Fruit fly (Drosophila melanogaster) whole organism, embryonic: Measurements from ENCODE around the gene Vps29.

Experiments used
- ATbp ChIP-seq: fragments of 200-800 bp; sonication (Bioruptor generic); optimal IDR thresholded peaks from 2 replicates; lab custom pipeline; 2017; ENCODE audit warnings: missing biosample characterization, mild to moderate bottlenecking, missing genetic modification characterization, missing genetic modification reagents
- Atf-2 ChIP-seq: fragments of 200-800 bp; sonication (Bioruptor generic); optimal IDR thresholded peaks from 2 replicates; lab custom pipeline; 2016; ENCODE audit warnings: missing biosample characterization, missing genetic modification characterization
- Bdp1 ChIP-seq: fragments of 200-800 bp; sonication (Bioruptor generic); optimal IDR thresholded peaks from 3 replicates; lab custom pipeline; 2016; ENCODE audit warnings: missing biosample characterization, missing genetic modification characterization
- Bteb2 ChIP-seq: fragments of 200-800 bp; sonication (Bioruptor generic); optimal IDR thresholded peaks from 2 replicates; lab custom pipeline; 2016; ENCODE audit warnings: missing biosample characterization, missing genetic modification characterization
- CG10147 ChIP-seq: fragments of 200-800 bp; sonication (Bioruptor generic); optimal IDR thresholded peaks from 2 replicates; lab custom pipeline; 2019; ENCODE audit warnings: missing biosample characterization, mild to moderate bottlenecking, missing genetic modification characterization, moderate library complexity
- CG10209 ChIP-seq: fragments of 200-800 bp; sonication (Bioruptor generic); optimal IDR thresholded peaks from 3 replicates; lab custom pipeline; 2017; ENCODE audit warnings: missing biosample characterization, mild to moderate bottlenecking, missing genetic modification characterization, missing genetic modification reagents
- CG1024 ChIP-seq: fragments of 200-800 bp; sonication (Bioruptor generic); IDR thresholded peaks from 2 replicates; pipeline ENCODE4 v1.3.6; 2022; ENCODE audit warnings: missing biosample characterization, missing genetic modification characterization
- CG11723 ChIP-seq: fragments of 200-800 bp; sonication (Bioruptor generic); optimal IDR thresholded peaks from 2 replicates; lab custom pipeline; 2017; ENCODE audit warnings: missing biosample characterization, mild to moderate bottlenecking, missing genetic modification characterization
- CG12104 ChIP-seq: fragments of 200-800 bp; sonication (Bioruptor generic); optimal IDR thresholded peaks from 3 replicates; lab custom pipeline; 2016; ENCODE audit warnings: missing biosample characterization, missing genetic modification characterization
- CG13624 ChIP-seq: fragments of 200-800 bp; sonication (Bioruptor generic); optimal IDR thresholded peaks from 2 replicates; lab custom pipeline; 2016; ENCODE audit warnings: missing biosample characterization, missing genetic modification characterization
- CG13775 ChIP-seq: fragments of 200-800 bp; sonication (Bioruptor generic); optimal IDR thresholded peaks from 3 replicates; lab custom pipeline; 2017; ENCODE audit warnings: missing biosample characterization, mild to moderate bottlenecking, missing genetic modification characterization
- CG15479 ChIP-seq: fragments of 200-800 bp; sonication (Bioruptor generic); optimal IDR thresholded peaks from 3 replicates; lab custom pipeline; 2019; ENCODE audit warnings: missing biosample characterization, mild to moderate bottlenecking, missing genetic modification characterization, moderate library complexity
- CG1647 ChIP-seq: fragments of 200-800 bp; sonication (Bioruptor generic); optimal IDR thresholded peaks from 3 replicates; lab custom pipeline; 2016; ENCODE audit warnings: missing biosample characterization, missing genetic modification characterization
- CG1832 ChIP-seq: fragments of 200-800 bp; sonication (Bioruptor generic); optimal IDR thresholded peaks from 2 replicates; lab custom pipeline; 2017; ENCODE audit warnings: missing biosample characterization, mild to moderate bottlenecking, missing genetic modification characterization, inconsistent platforms
- CG2116 ChIP-seq: fragments of 200-800 bp; sonication (Bioruptor generic); optimal IDR thresholded peaks from 3 replicates; lab custom pipeline; 2018; ENCODE audit warnings: missing biosample characterization, mild to moderate bottlenecking, missing genetic modification characterization
- CG4424 ChIP-seq: fragments of 200-800 bp; sonication (Bioruptor generic); optimal IDR thresholded peaks from 3 replicates; lab custom pipeline; 2016; ENCODE audit warnings: missing biosample characterization, missing genetic modification characterization
- CG6654 ChIP-seq: fragments of 200-800 bp; sonication (Bioruptor generic); optimal IDR thresholded peaks from 2 replicates; lab custom pipeline; 2017; ENCODE audit warnings: missing biosample characterization, mild to moderate bottlenecking, missing genetic modification characterization
- CG6854 ChIP-seq: fragments of 200-800 bp; sonication (Bioruptor generic); optimal IDR thresholded peaks from 3 replicates; lab custom pipeline; 2017; ENCODE audit warnings: missing biosample characterization, mild to moderate bottlenecking, missing genetic modification characterization
- CG7271 ChIP-seq: fragments of 200-800 bp; sonication (Bioruptor generic); optimal IDR thresholded peaks from 2 replicates; lab custom pipeline; 2018; ENCODE audit warnings: missing biosample characterization, mild to moderate bottlenecking, missing genetic modification characterization, moderate library complexity
- CG8281 ChIP-seq: fragments of 200-800 bp; sonication (Bioruptor generic); optimal IDR thresholded peaks from 2 replicates; lab custom pipeline; 2018; ENCODE audit warnings: missing biosample characterization, mild to moderate bottlenecking, missing genetic modification characterization, moderate library complexity
- CG8290 ChIP-seq, 3 experiments: fragments of 200-800 bp; sonication (Bioruptor generic); optimal IDR thresholded peaks; 2 replicates each; lab custom pipeline; 2016 to 2019; ENCODE audit warnings: missing biosample characterization in 3 of 3, missing genetic modification characterization in 3 of 3, mild to moderate bottlenecking in 2 of 3, moderate library complexity in 1 of 3
- CG8944 ChIP-seq: fragments of 200-800 bp; sonication (Bioruptor generic); optimal IDR thresholded peaks from 3 replicates; lab custom pipeline; 2016; ENCODE audit warnings: missing biosample characterization, missing genetic modification characterization
- CG9797 ChIP-seq: fragments of 200-800 bp; sonication (Bioruptor generic); optimal IDR thresholded peaks from 3 replicates; lab custom pipeline; 2018; ENCODE audit warnings: missing biosample characterization, mild to moderate bottlenecking, missing genetic modification characterization
- D19A ChIP-seq: fragments of 200-800 bp; optimal IDR thresholded peaks from 3 replicates; lab custom pipeline; 2019; ENCODE audit warnings: missing biosample characterization, mild to moderate bottlenecking, missing genetic modification characterization, moderate library complexity
- Dad ChIP-seq: fragments of 200-800 bp; sonication (Bioruptor generic); optimal IDR thresholded peaks from 3 replicates; lab custom pipeline; 2016; ENCODE audit warnings: missing biosample characterization, missing genetic modification characterization
- Dfd ChIP-seq, 2 experiments: fragments of >200 bp; optimal IDR thresholded peaks; 2 replicates each; lab custom pipeline; 2017; ENCODE audit warnings: missing biosample characterization in 2 of 2, missing genetic modification characterization in 2 of 2
- Dll ChIP-seq: fragments of 200-800 bp; sonication (Bioruptor generic); IDR thresholded peaks from 4 replicates; pipeline ENCODE4 v1.3.6; 2022; ENCODE audit warnings: missing biosample characterization, missing genetic modification characterization; ENCODE audit not compliant: partially characterized antibody
- Eip74EF ChIP-seq, 2 experiments: fragments of 200-800 bp in 1 of 2; fragments of >200 bp in 1 of 2; sonication (Bioruptor generic) in 1 of 2; optimal IDR thresholded peaks; 2 replicates each; lab custom pipeline; 2017 to 2019; ENCODE audit warnings: missing biosample characterization in 2 of 2, missing genetic modification characterization in 2 of 2, mild to moderate bottlenecking in 1 of 2, moderate library complexity in 1 of 2
- H2.0 ChIP-seq: fragments of 200-800 bp; sonication (Bioruptor generic); IDR thresholded peaks from 2 replicates; pipeline ENCODE4 v1.3.6; 2022; ENCODE audit warnings: missing biosample characterization, missing genetic modification characterization
- Hr3 ChIP-seq: fragments of 200-800 bp; sonication (Bioruptor generic); optimal IDR thresholded peaks from 3 replicates; lab custom pipeline; 2016; ENCODE audit warnings: missing biosample characterization, missing genetic modification characterization
- Max ChIP-seq: fragments of 200-800 bp; sonication (Bioruptor generic); optimal IDR thresholded peaks from 2 replicates; lab custom pipeline; 2016; ENCODE audit warnings: missing biosample characterization, mild to moderate bottlenecking, missing genetic modification characterization
- Neu2 ChIP-seq: fragments of 200-800 bp; sonication (Bioruptor generic); optimal IDR thresholded peaks from 3 replicates; lab custom pipeline; 2016; ENCODE audit warnings: missing biosample characterization, missing genetic modification characterization, borderline replicate concordance
- Poxn ChIP-seq: fragments of 200-800 bp; sonication (Bioruptor generic); IDR thresholded peaks from 2 replicates; pipeline ENCODE4 v1.3.6; 2022; ENCODE audit warnings: missing biosample characterization, missing genetic modification characterization
- Vsx1 ChIP-seq: fragments of 200-800 bp; sonication (Bioruptor generic); optimal IDR thresholded peaks from 2 replicates; lab custom pipeline; 2017; ENCODE audit warnings: missing biosample characterization, mild to moderate bottlenecking, missing genetic modification characterization, missing genetic modification reagents
- bcd ChIP-seq: fragments of 200-800 bp; sonication (Bioruptor generic); optimal IDR thresholded peaks from 2 replicates; lab custom pipeline; 2017; ENCODE audit warnings: missing biosample characterization, mild to moderate bottlenecking, missing genetic modification characterization
- bigmax ChIP-seq: fragments of 200-800 bp; sonication (Bioruptor generic); optimal IDR thresholded peaks from 2 replicates; lab custom pipeline; 2018; ENCODE audit warnings: missing biosample characterization, mild to moderate bottlenecking, missing genetic modification characterization
- br ChIP-seq: fragments of >200 bp; optimal IDR thresholded peaks from 2 replicates; lab custom pipeline; 2017
- dmrt99B ChIP-seq: fragments of 200-800 bp; sonication (Bioruptor generic); optimal IDR thresholded peaks from 2 replicates; lab custom pipeline; 2018; ENCODE audit warnings: missing biosample characterization, mild to moderate bottlenecking, missing genetic modification characterization, moderate library complexity
- fu2 ChIP-seq: fragments of 200-800 bp; sonication (Bioruptor generic); optimal IDR thresholded peaks from 2 replicates; lab custom pipeline; 2016; ENCODE audit warnings: missing biosample characterization, missing genetic modification characterization
- gcm2 ChIP-seq: fragments of 200-800 bp; sonication (Bioruptor generic); optimal IDR thresholded peaks from 2 replicates; lab custom pipeline; 2016; ENCODE audit warnings: missing biosample characterization, missing genetic modification characterization
- grau ChIP-seq: fragments of 200-800 bp; optimal IDR thresholded peaks from 3 replicates; lab custom pipeline; 2019; ENCODE audit warnings: missing biosample characterization, mild to moderate bottlenecking, missing genetic modification characterization, moderate library complexity
- her ChIP-seq: fragments of 200-800 bp; sonication (Bioruptor generic); optimal IDR thresholded peaks from 2 replicates; lab custom pipeline; 2016; ENCODE audit warnings: missing biosample characterization, missing genetic modification characterization
- klu ChIP-seq: fragments of 200-800 bp; sonication (Bioruptor generic); IDR thresholded peaks from 2 replicates; pipeline ENCODE4 v1.3.6; 2022; ENCODE audit warnings: missing biosample characterization, missing genetic modification characterization
- lab ChIP-seq: fragments of 200-800 bp; sonication (Bioruptor generic); optimal IDR thresholded peaks from 3 replicates; lab custom pipeline; 2017; ENCODE audit warnings: missing biosample characterization, missing genetic modification characterization, mild to moderate bottlenecking, moderate library complexity, missing genetic modification reagents
- org-1 ChIP-seq: fragments of 200-800 bp; sonication (Bioruptor generic); optimal IDR thresholded peaks from 2 replicates; lab custom pipeline; 2017; ENCODE audit warnings: missing biosample characterization, missing genetic modification characterization
- pita ChIP-seq: fragments of 200-800 bp; sonication (Bioruptor generic); optimal IDR thresholded peaks from 2 replicates; lab custom pipeline; 2017; ENCODE audit warnings: missing biosample characterization, mild to moderate bottlenecking, missing genetic modification characterization
- usp ChIP-seq: fragments of >200 bp; optimal IDR thresholded peaks from 2 replicates; lab custom pipeline; 2017; ENCODE audit warnings: missing biosample characterization, missing genetic modification characterization
- zfh1 ChIP-seq: fragments of 200-800 bp; sonication (Bioruptor generic); IDR thresholded peaks from 3 replicates; pipeline ENCODE4 v1.3.6; 2022; ENCODE audit warnings: missing biosample characterization, missing genetic modification characterization

The Vps29 gene

DNA sequence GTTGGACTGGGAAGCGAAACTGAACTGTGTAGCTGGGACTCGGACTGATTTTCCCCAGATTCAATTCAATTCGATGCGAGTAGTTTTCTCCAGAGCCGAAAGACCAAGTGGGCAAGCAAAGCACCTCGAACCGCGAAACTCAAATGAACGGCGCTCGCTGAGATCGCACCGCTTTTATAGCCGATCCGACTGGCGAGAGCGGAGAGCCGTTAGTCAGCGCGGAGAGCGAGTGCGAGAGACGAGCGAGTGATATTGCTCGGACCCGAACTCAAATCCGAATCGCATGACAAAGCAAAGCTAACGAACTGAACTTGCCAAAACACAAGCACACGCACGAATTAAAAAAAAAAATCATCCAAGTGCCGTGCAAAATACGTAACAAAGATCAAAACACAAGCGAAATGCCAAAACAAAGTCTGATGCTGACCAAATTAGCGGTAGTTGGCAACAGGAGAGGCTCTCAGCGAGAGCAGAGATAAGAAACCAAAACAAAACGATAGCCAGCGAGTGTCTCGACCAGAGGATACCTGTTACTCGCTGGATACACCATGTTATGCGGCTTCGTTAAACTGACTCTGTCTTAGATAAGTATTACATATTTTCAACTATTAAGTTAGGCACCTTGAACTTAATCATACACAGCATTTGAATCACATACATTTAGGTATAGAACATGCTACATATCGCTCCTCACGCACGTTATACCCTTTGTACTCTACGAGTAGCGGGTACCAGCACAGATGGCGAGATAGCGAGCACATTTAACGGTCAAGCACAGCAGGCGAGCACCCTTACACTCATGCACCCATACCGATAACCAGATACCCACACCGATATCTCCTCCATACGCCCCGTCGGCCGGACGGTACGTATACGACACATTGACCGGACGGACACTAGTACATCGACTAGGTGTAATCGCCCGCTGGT lies 31.4 kb upstream of the Vps29 start:
- TF ChIP-seq Neu2 (GFP tag; lab: Kevin White, UChicago) (no peak), lab (GFP tag; lab: Kevin White, UChicago) (peak; percentile 84), Eip74EF (GFP tag; optimal IDR thresholded peaks at IDR 0.05; lab: Kevin White, UChicago) (no peak), CG12104 (GFP tag; lab: Kevin White, UChicago) (peak; percentile 47), pita (GFP tag; lab: Kevin White, UChicago) (no peak), CG8281 (tag; lab: Kevin White, UChicago) (no peak), org-1 (peak; percentile 78), CG9797 (GFP tag; lab: Kevin White, UChicago) (no peak), H2.0 (GFP tag; lab: Robert Waterston, UW) (peak; percentile 69; the same call in 1 of the 2 replicates), D19A (peak; percentile 51), usp (no peak), zfh1 (GFP tag; lab: Robert Waterston, UW) (peak; percentile 72), CG13624 (peak; percentile 74), Atf-2 (GFP tag; lab: Kevin White, UChicago) (peak; percentile 57), CG2116 (GFP tag; lab: Kevin White, UChicago) (peak; percentile 33), CG1024 (peak; percentile 25; the same call in 1 of the 2 replicates), CG11723 (GFP tag; lab: Kevin White, UChicago) (no peak), br (lab: Kevin White, UChicago) (no peak), Max (GFP tag; lab: Kevin White, UChicago) (peak; percentile 66), bcd (GFP tag; lab: Kevin White, UChicago) (peak; percentile 61), dmrt99B (tag; lab: Kevin White, UChicago) (peak; percentile 70), Dll (no peak), CG7271 (tag; lab: Kevin White, UChicago) (no peak), CG10209 (GFP tag; lab: Kevin White, UChicago) (peak; percentile 72), grau (tag; lab: Kevin White, UChicago) (peak; percentile 78), Vsx1 (GFP tag; lab: Kevin White, UChicago) (peak; percentile 33), bigmax (GFP tag; lab: Kevin White, UChicago) (no peak), CG4424 (GFP tag; lab: Kevin White, UChicago) (peak; percentile 54), Poxn (GFP tag; lab: Robert Waterston, UW) (0 out of 2 replicates have a peak, but pooled peaks have one; percentile 43), her (GFP tag; lab: Kevin White, UChicago) (peak; percentile 19), CG6854 (GFP tag; lab: Kevin White, UChicago) (peak; percentile 68), CG8944 (GFP tag; lab: Kevin White, UChicago) (peak; percentile 57), CG8290 (GFP tag; optimal IDR thresholded peaks at IDR 0.05; lab: Kevin White, UChicago) (peak; percentile 49), CG8290 (tag; optimal IDR thresholded peaks at IDR 0.05; lab: Kevin White, UChicago) (peak in 1 of 2 experiments; percentile 87), CG10147 (GFP tag; lab: Kevin White, UChicago) (peak; percentile 63), fu2 (peak; percentile 65), Bdp1 (GFP tag; lab: Kevin White, UChicago) (peak; percentile 62), Dad (peak; percentile 18), CG13775 (GFP tag; lab: Kevin White, UChicago) (peak; percentile 72), Dfd (GFP tag; optimal IDR thresholded peaks at IDR 0.05; lab: Kevin White, UChicago) (no peak), ATbp (GFP tag; lab: Kevin White, UChicago) (peak; percentile 49), gcm2 (GFP tag; lab: Kevin White, UChicago) (peak; percentile 55), klu (GFP tag; lab: Robert Waterston, UW) (peak; percentile 44), CG1832 (GFP tag; lab: Kevin White, UChicago) (no peak), CG15479 (GFP tag; lab: Kevin White, UChicago) (peak; percentile 78), CG1647 (peak; percentile 59), CG6654 (GFP tag; lab: Kevin White, UChicago) (peak; percentile 28), Bteb2 (GFP tag; lab: Kevin White, UChicago) (peak; percentile 76), Hr3 (GFP tag; lab: Kevin White, UChicago) (peak; percentile 59)
